Worm (Caenorhabditis elegans) whole organism, mixed stage, embryonic: Measurements from ENCODE around the gene cal-7.

Source experiments
- ces-1 ChIP-seq: fragments of 150-350 bp; optimal IDR thresholded peaks from 2 replicates; lab custom pipeline; 2014; ENCODE audit warnings: missing biosample characterization, missing genetic modification reagents, missing genetic modification characterization
- elt-1 ChIP-seq: sonication (generic microtip); optimal IDR thresholded peaks from 2 replicates; lab custom pipeline; 2017; ENCODE audit warnings: missing genetic modification characterization, mild to moderate bottlenecking, missing compliant biosample characterization, antibody characterized with exemption, moderate library complexity, borderline replicate concordance; ENCODE audit not compliant: insufficient read depth
- elt-3 ChIP-seq: fragments of 150-350 bp; optimal IDR thresholded peaks from 2 replicates; lab custom pipeline; 2014; ENCODE audit warnings: missing biosample characterization, missing genetic modification characterization
- ham-2 ChIP-seq: fragments of 200-800 bp; sonication (Bioruptor generic); optimal IDR thresholded peaks from 2 replicates; lab custom pipeline; 2018; ENCODE audit warnings: mild to moderate bottlenecking, missing genetic modification characterization, missing compliant biosample characterization
- lin-13 ChIP-seq: fragments of 150-350 bp; optimal IDR thresholded peaks from 2 replicates; lab custom pipeline; 2014; ENCODE audit warnings: missing biosample characterization, missing genetic modification characterization
- nhr-12 ChIP-seq: fragments of 150-350 bp; optimal IDR thresholded peaks from 2 replicates; lab custom pipeline; 2014; ENCODE audit warnings: missing biosample characterization, missing genetic modification characterization
- nhr-76 ChIP-seq: sonication (generic microtip); optimal IDR thresholded peaks from 2 replicates; lab custom pipeline; 2017; ENCODE audit warnings: missing biosample characterization, missing genetic modification characterization
- unc-39 ChIP-seq: fragments of 150-350 bp; optimal IDR thresholded peaks from 2 replicates; lab custom pipeline; 2014; ENCODE audit warnings: missing biosample characterization, missing genetic modification characterization

DNA sequence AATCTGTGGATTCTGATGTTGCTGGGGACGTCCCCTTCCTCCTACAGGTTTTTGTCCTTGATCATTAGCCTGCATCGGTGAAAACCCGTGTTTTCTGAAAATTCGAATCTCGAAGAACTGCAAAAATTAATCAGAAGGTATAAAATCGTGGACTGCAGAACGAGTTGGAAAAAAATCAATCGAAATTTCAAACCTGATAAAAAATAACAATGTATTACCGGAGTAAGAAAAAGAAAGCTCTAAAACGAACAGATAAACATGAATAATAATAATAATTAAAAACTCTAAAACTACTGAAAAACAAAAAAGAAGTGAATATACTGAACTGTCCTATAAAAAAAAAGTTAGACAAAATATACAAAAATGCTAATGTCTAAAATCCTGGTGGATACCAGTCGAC lies 49.1 kb downstream of the cal-7 start, which contains the start of gene F46B6.5:
- TF ChIP-seq elt-3 (tag; lab: Kevin White, UChicago) = no peak
- TF ChIP-seq elt-1 (tag; lab: Kevin White, UChicago) = no peak
- no peak for TF ChIP-seq nhr-12 (tag; lab: Kevin White, UChicago)
- no peak for TF ChIP-seq lin-13 (tag; lab: Kevin White, UChicago)
- no peak for TF ChIP-seq nhr-76
- no peak for TF ChIP-seq ham-2 (GFP tag; lab: Kevin White, UChicago)
- TF ChIP-seq ces-1 (GFP tag; lab: Kevin White, UChicago) = no peak
- TF ChIP-seq unc-39 (tag; lab: Kevin White, UChicago) = no peak
